Fruit fly (Drosophila melanogaster) S2 (cell line): ENCODE results near the gene Or63a.

ENCODE experiments used
- CG8478 ChIP-seq: fragments of >200 bp; optimal IDR thresholded peaks from 2 replicates; lab custom pipeline; 2018
- CTCF ChIP-seq, 2 experiments: fragments of >200 bp; optimal IDR thresholded peaks; 2 replicates each; lab custom pipeline; 2018

DNA sequence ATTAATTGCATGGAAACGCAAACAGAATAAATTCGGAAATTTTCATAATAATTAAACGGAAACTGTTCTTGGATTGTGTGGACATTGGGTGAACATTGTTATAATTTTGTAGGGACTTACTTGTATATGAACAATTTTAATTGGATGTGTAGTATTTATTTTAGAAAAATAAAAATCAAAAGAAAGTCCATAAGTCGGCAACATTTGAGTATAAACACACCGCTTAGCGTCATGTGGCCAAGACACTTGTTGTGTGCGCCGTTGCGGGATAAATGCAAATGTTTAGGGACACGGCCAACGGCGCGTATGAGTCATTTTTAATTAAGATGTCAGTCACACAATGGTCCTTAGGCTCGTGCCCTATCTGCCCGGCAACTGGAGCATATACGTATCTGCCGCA, 25.0 kb downstream of the Or63a start:
- no peak for TF ChIP-seq CG8478 (lab: Kevin White, UChicago)
- no peak for TF ChIP-seq CTCF (optimal IDR thresholded peaks at IDR 0.05; lab: Kevin White, UChicago)
